Fruit fly (Drosophila melanogaster): Measurements from ENCODE around the gene Traf6.

Traf6 gene

DNA sequence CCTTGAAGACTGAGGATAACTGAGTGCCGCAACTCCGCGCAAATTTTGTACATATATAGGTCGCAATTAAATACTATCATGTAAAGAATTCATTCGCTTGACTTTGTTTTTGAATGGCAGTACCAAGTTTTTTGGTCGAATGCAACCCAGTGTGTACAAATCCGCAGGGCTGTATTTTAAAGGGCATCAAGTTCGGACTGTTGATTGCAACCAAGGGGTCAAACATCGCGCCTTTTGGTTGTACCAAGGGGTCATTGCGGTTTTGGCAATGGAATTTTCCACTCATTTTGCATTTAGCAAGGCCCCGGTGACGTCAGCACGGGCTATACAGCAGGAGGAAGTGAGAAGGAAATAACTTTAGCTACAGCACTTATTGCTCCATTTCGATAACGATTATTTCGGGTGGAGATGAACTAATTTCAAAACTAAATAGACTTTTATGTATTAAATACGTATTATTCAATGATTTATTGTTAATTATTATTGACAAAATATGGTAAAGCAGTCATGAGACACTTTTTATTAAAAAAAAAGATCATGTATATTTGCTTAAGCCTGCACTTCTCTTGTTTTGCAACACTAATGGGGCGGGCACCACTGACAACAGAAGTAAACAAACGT lies 25.4 kb downstream of the Traf6 start, which contains the start of gene CG10958 (continued):
- TF ChIP-seq br (optimal IDR thresholded peaks at IDR 0.05), result no peak
- TF ChIP-seq CG7839 (tag; optimal IDR thresholded peaks at IDR 0.05), result peak; percentile 51
- TF ChIP-seq CG9797 (GFP tag; optimal IDR thresholded peaks at IDR 0.05), result no peak
- no peak for TF ChIP-seq en (GFP tag; optimal IDR thresholded peaks at IDR 0.05)
- no peak for TF ChIP-seq knrl (GFP tag; IDR thresholded peaks at IDR 0.05; ENCODE audit: partially characterized antibody)
- no peak for TF ChIP-seq mirr (GFP tag; optimal IDR thresholded peaks at IDR 0.05)
- no peak for TF ChIP-seq Atf-2 (GFP tag; optimal IDR thresholded peaks at IDR 0.05)
- TF ChIP-seq shn (GFP tag; optimal IDR thresholded peaks at IDR 0.05), result no peak
- no peak for TF ChIP-seq CG8944 (GFP tag; optimal IDR thresholded peaks at IDR 0.05)
- TF ChIP-seq dysf (GFP tag; IDR thresholded peaks at IDR 0.05), result peak; percentile 37; the same call in 2 of the 3 replicates
- peak; percentile 45; the same call in 1 of the 2 replicates for TF ChIP-seq Drgx (GFP tag; IDR thresholded peaks at IDR 0.05)
- 0 out of 2 replicates have a peak, but pooled peaks have one; percentile 7 for TF ChIP-seq H2.0 (GFP tag; IDR thresholded peaks at IDR 0.05)
- TF ChIP-seq Xrp1 (GFP tag; IDR thresholded peaks at IDR 0.05), result peak; percentile 70
- peak; percentile 45; the same call in 1 of the 3 replicates for TF ChIP-seq ken (GFP tag; IDR thresholded peaks at IDR 0.05)
- TF ChIP-seq Usf (GFP tag; optimal IDR thresholded peaks at IDR 0.05), result no peak
- peak; percentile 33 for TF ChIP-seq CG34376 (GFP tag; optimal IDR thresholded peaks at IDR 0.05)
- TF ChIP-seq gce (GFP tag; IDR thresholded peaks at IDR 0.05), result no peak
- TF ChIP-seq Vsx1 (GFP tag; optimal IDR thresholded peaks at IDR 0.05), result peak; percentile 10
- no peak for TF ChIP-seq fd102C (GFP tag; optimal IDR thresholded peaks at IDR 0.05)
- TF ChIP-seq CG17385 (GFP tag; optimal IDR thresholded peaks at IDR 0.05), result peak; percentile 68
- TF ChIP-seq Bteb2 (GFP tag; optimal IDR thresholded peaks at IDR 0.05), result peak; percentile 1
- no peak for TF ChIP-seq oc (tag; optimal IDR thresholded peaks at IDR 0.05)
- TF ChIP-seq CG6175 (GFP tag; IDR thresholded peaks at IDR 0.05), result no peak
- peak in 1 of 2 experiments; percentile 3 for TF ChIP-seq tll (GFP tag; optimal IDR thresholded peaks at IDR 0.05)
- TF ChIP-seq CG4707 (GFP tag; optimal IDR thresholded peaks at IDR 0.05), result no peak
- peak; percentile 53 for TF ChIP-seq mam (GFP tag; optimal IDR thresholded peaks at IDR 0.05)
- TF ChIP-seq CG12942 (GFP tag; optimal IDR thresholded peaks at IDR 0.05), result peak; percentile 56
- peak; percentile 60 for TF ChIP-seq CG10366 (GFP tag; IDR thresholded peaks at IDR 0.05)
- no peak for TF ChIP-seq NC2β (GFP tag; optimal IDR thresholded peaks at IDR 0.05)
- TF ChIP-seq CG3163 (GFP tag; optimal IDR thresholded peaks at IDR 0.05), result no peak
- peak; percentile 51 for TF ChIP-seq CG8924 (tag; optimal IDR thresholded peaks at IDR 0.05)
- TF ChIP-seq CG7271 (tag; optimal IDR thresholded peaks at IDR 0.05), result no peak
- TF ChIP-seq CG7928 (GFP tag; optimal IDR thresholded peaks at IDR 0.05), result no peak
- TF ChIP-seq pros (GFP tag; optimal IDR thresholded peaks at IDR 0.05), result no peak
- TF ChIP-seq Dip3 (GFP tag; optimal IDR thresholded peaks at IDR 0.05), result peak; percentile 19
- peak; percentile 5 for TF ChIP-seq CG4328 (GFP tag; optimal IDR thresholded peaks at IDR 0.05)
- TF ChIP-seq CG4404 (GFP tag; IDR thresholded peaks at IDR 0.05), result no peak
- TF ChIP-seq CG11093 (GFP tag; IDR thresholded peaks at IDR 0.05), result no peak
- TF ChIP-seq lilli (GFP tag; optimal IDR thresholded peaks at IDR 0.05), result peak; percentile 75
- TF ChIP-seq CG30403 (GFP tag; optimal IDR thresholded peaks at IDR 0.05), result peak; percentile 70
- TF ChIP-seq Sox102F (GFP tag; optimal IDR thresholded peaks at IDR 0.05), result peak; percentile 71
- peak in 1 of 2 experiments; percentile 13 for TF ChIP-seq chif (GFP tag; optimal IDR thresholded peaks at IDR 0.05)
- no peak for TF ChIP-seq Tbp (GFP tag; optimal IDR thresholded peaks at IDR 0.05)
- TF ChIP-seq CG10147 (GFP tag; optimal IDR thresholded peaks at IDR 0.05), result peak; percentile 11
- peak in 1 of 2 experiments; percentile 61 for TF ChIP-seq Hr78 (GFP tag; optimal IDR thresholded peaks at IDR 0.05)
- TF ChIP-seq Nf-YA (GFP tag; IDR thresholded peaks at IDR 0.05), result no peak
- TF ChIP-seq org-1 (GFP tag; optimal IDR thresholded peaks at IDR 0.05), result no peak
- no peak; the same call in 1 of the 2 replicates for TF ChIP-seq CG14014 (GFP tag; IDR thresholded peaks at IDR 0.05)
- TF ChIP-seq Max (GFP tag; optimal IDR thresholded peaks at IDR 0.05), result peak; percentile 53
- no peak for TF ChIP-seq hb (GFP tag; IDR thresholded peaks at IDR 0.05; ENCODE audit: partially characterized antibody)

All from whole organism, embryonic.